Worm (Caenorhabditis elegans): ENCODE results near the gene B0303.4.

B0303.4 gene

ce11 chrIII:8658367-8658761 is 31.3 kb upstream of the B0303.4 start (continued):
- no peak for TF ChIP-seq lin-26 (GFP tag; IDR thresholded peaks at IDR 0.05)
- TF ChIP-seq nhr-179 (tag; optimal IDR thresholded peaks at IDR 0.05): no peak
- no peak for TF ChIP-seq efl-1 (GFP tag; optimal IDR thresholded peaks at IDR 0.05)
- TF ChIP-seq cebp-1 (GFP tag; IDR thresholded peaks at IDR 0.05): no peak
- TF ChIP-seq cebp-1 (tag; optimal IDR thresholded peaks at IDR 0.05): peak; percentile 81

ce11 chrIII:8663143-8663542 is 26.5 kb upstream of the B0303.4 start:
- TF ChIP-seq T07F8.4 (tag; optimal IDR thresholded peaks at IDR 0.05) (no peak), B0035.1 (tag; optimal IDR thresholded peaks at IDR 0.05) (no peak), hmg-1.2 (GFP tag; IDR thresholded peaks at IDR 0.05) (no peak), fkh-3 (tag; optimal IDR thresholded peaks at IDR 0.05) (no peak)

- TF ChIP-seq F22D6.2 (tag; optimal IDR thresholded peaks at IDR 0.05): no peak
- no peak for TF ChIP-seq F55B11.4 (tag; optimal IDR thresholded peaks at IDR 0.05; ENCODE audit: borderline replicate concordance, insufficient read depth)
- no peak for TF ChIP-seq mxl-1 (tag; optimal IDR thresholded peaks at IDR 0.05)
- TF ChIP-seq nhr-90 (tag; optimal IDR thresholded peaks at IDR 0.05): no peak
- TF ChIP-seq B0336.3 (GFP tag; IDR thresholded peaks at IDR 0.05): no peak
- no peak for TF ChIP-seq hrde-1 (tag; optimal IDR thresholded peaks at IDR 0.05; ENCODE audit: borderline replicate concordance)
- no peak for TF ChIP-seq lin-35 (GFP tag; optimal IDR thresholded peaks at IDR 0.05)
- no peak for TF ChIP-seq ama-1 (optimal IDR thresholded peaks at IDR 0.05)
- no peak for TF ChIP-seq ama-1 (GFP tag; optimal IDR thresholded peaks at IDR 0.05)
- TF ChIP-seq F23B12.7 (tag; optimal IDR thresholded peaks at IDR 0.05; ENCODE audit: insufficient read depth): no peak
- no peak for TF ChIP-seq let-526 (GFP tag; IDR thresholded peaks at IDR 0.05)
- TF ChIP-seq fkh-3 (tag; optimal IDR thresholded peaks at IDR 0.05): no peak
- TF ChIP-seq lin-40 (tag; optimal IDR thresholded peaks at IDR 0.05): no peak
- TF ChIP-seq repo-1 (tag; optimal IDR thresholded peaks at IDR 0.05): no peak
- no peak for TF ChIP-seq sptf-2 (GFP tag; optimal IDR thresholded peaks at IDR 0.05)
- TF ChIP-seq aptf-3 (GFP tag; IDR thresholded peaks at IDR 0.05): no peak
- no peak for TF ChIP-seq lin-54 (GFP tag; optimal IDR thresholded peaks at IDR 0.05)
Measured at ce11 chrIII:8664897-8665388, 24.7 kb upstream of the B0303.4 start, which contains the start of gene F22B7.1. TSS of gene F22B7.1 (plus strand) at chrIII:8665338.

- TF ChIP-seq B0336.3 (GFP tag; IDR thresholded peaks at IDR 0.05) (no peak), ccch-3 (GFP tag; optimal IDR thresholded peaks at IDR 0.05) (no peak), ztf-22 (GFP tag; optimal IDR thresholded peaks at IDR 0.05) (no peak), K12H6.12 (tag; optimal IDR thresholded peaks at IDR 0.05) (no peak), ztf-25 (GFP tag; IDR thresholded peaks at IDR 0.05) (no peak), ceh-100 (GFP tag; IDR thresholded peaks at IDR 0.05) (no peak), cebp-2 (GFP tag; IDR thresholded peaks at IDR 0.05) (no peak), ztf-6 (GFP tag; IDR thresholded peaks at IDR 0.05) (no peak), nfya-2 (GFP tag; IDR thresholded peaks at IDR 0.05) (no peak), nfyb-1 (GFP tag; IDR thresholded peaks at IDR 0.05) (no peak), sea-2 (GFP tag; IDR thresholded peaks at IDR 0.05) (no peak), B0035.1 (tag; optimal IDR thresholded peaks at IDR 0.05) (no peak), Y95B8A.8 (GFP tag; IDR thresholded peaks at IDR 0.05) (no peak), repo-1 (tag; optimal IDR thresholded peaks at IDR 0.05) (no peak), rec-8 (tag; optimal IDR thresholded peaks at IDR 0.05) (no peak), hmg-1.2 (GFP tag; IDR thresholded peaks at IDR 0.05) (no peak)
Measured at ce11 chrIII:8667382-8667781, 22.3 kb upstream of the B0303.4 start, which contains the start of gene dpy-19. TSS of gene dpy-19 (minus strand) at chrIII:8667482.
